Worm (Caenorhabditis elegans) whole organism, mixed stage, embryonic: Measurements from ENCODE around the gene K03H1.9.

Source experiments
- M03D4.4 ChIP-seq: sonication (generic microtip); optimal IDR thresholded peaks from 2 replicates; lab custom pipeline; 2017; ENCODE audit warnings: mild to moderate bottlenecking, missing genetic modification characterization, missing compliant biosample characterization
- blmp-1 ChIP-seq: fragments of 150-350 bp; optimal IDR thresholded peaks from 2 replicates; lab custom pipeline; 2014; ENCODE audit warnings: missing biosample characterization, missing genetic modification characterization
- ceh-39 ChIP-seq: fragments of 150-350 bp; optimal IDR thresholded peaks from 2 replicates; lab custom pipeline; 2014; ENCODE audit warnings: missing biosample characterization, missing genetic modification characterization
- ceh-83 ChIP-seq: fragments of 200-800 bp; sonication (Bioruptor generic); optimal IDR thresholded peaks from 2 replicates; lab custom pipeline; 2018; ENCODE audit warnings: mild to moderate bottlenecking, missing genetic modification characterization, missing compliant biosample characterization
- cnd-1 ChIP-seq: fragments of 200-800 bp; sonication (Bioruptor generic); optimal IDR thresholded peaks from 2 replicates; lab custom pipeline; 2018; ENCODE audit warnings: mild to moderate bottlenecking, missing genetic modification characterization, missing compliant biosample characterization
- drap-1 ChIP-seq: fragments of 200-800 bp; sonication (Bioruptor generic); optimal IDR thresholded peaks from 3 replicates; lab custom pipeline; 2018; ENCODE audit warnings: mild to moderate bottlenecking, missing genetic modification characterization, missing compliant biosample characterization
- elt-1 ChIP-seq: sonication (generic microtip); optimal IDR thresholded peaks from 2 replicates; lab custom pipeline; 2017; ENCODE audit warnings: missing genetic modification characterization, mild to moderate bottlenecking, missing compliant biosample characterization, antibody characterized with exemption, moderate library complexity, borderline replicate concordance; ENCODE audit not compliant: insufficient read depth
- elt-3 ChIP-seq: fragments of 150-350 bp; optimal IDR thresholded peaks from 2 replicates; lab custom pipeline; 2014; ENCODE audit warnings: missing biosample characterization, missing genetic modification characterization
- flh-1 ChIP-seq: fragments of 200-800 bp; sonication (Bioruptor generic); optimal IDR thresholded peaks from 2 replicates; lab custom pipeline; 2018; ENCODE audit warnings: mild to moderate bottlenecking, missing genetic modification characterization, moderate library complexity, missing compliant biosample characterization
- ham-2 ChIP-seq: fragments of 200-800 bp; sonication (Bioruptor generic); optimal IDR thresholded peaks from 2 replicates; lab custom pipeline; 2018; ENCODE audit warnings: mild to moderate bottlenecking, missing genetic modification characterization, missing compliant biosample characterization
- hlh-1 ChIP-seq: fragments of 150-350 bp; optimal IDR thresholded peaks from 2 replicates; lab custom pipeline; 2014; ENCODE audit warnings: missing biosample characterization, missing genetic modification reagents, missing genetic modification characterization
- lin-13 ChIP-seq: fragments of 150-350 bp; optimal IDR thresholded peaks from 2 replicates; lab custom pipeline; 2014; ENCODE audit warnings: missing biosample characterization, missing genetic modification characterization
- lsy-2 ChIP-seq: fragments of 150-350 bp; optimal IDR thresholded peaks from 2 replicates; lab custom pipeline; 2014; ENCODE audit warnings: missing biosample characterization, missing genetic modification characterization
- mls-2 ChIP-seq: sonication (generic microtip); optimal IDR thresholded peaks from 2 replicates; lab custom pipeline; 2016; ENCODE audit warnings: mild to moderate bottlenecking, missing genetic modification characterization, moderate library complexity, missing compliant biosample characterization
- nhr-12 ChIP-seq: fragments of 150-350 bp; optimal IDR thresholded peaks from 2 replicates; lab custom pipeline; 2014; ENCODE audit warnings: missing biosample characterization, missing genetic modification characterization
- nhr-2 ChIP-seq: fragments of 150-350 bp; optimal IDR thresholded peaks from 2 replicates; lab custom pipeline; 2014; ENCODE audit warnings: missing biosample characterization, missing genetic modification characterization
- nhr-237 ChIP-seq: fragments of 150-350 bp; optimal IDR thresholded peaks from 2 replicates; lab custom pipeline; 2014; ENCODE audit warnings: missing biosample characterization, missing genetic modification characterization
- nhr-28 ChIP-seq: fragments of 150-350 bp; optimal IDR thresholded peaks from 2 replicates; lab custom pipeline; 2014; ENCODE audit warnings: missing biosample characterization, missing genetic modification characterization
- nhr-76 ChIP-seq: sonication (generic microtip); optimal IDR thresholded peaks from 2 replicates; lab custom pipeline; 2017; ENCODE audit warnings: missing biosample characterization, missing genetic modification characterization
- pha-4 ChIP-seq: fragments of 150-350 bp; optimal IDR thresholded peaks from 2 replicates; lab custom pipeline; 2018; ENCODE audit warnings: missing biosample characterization, missing genetic modification reagents, missing genetic modification characterization
- sem-2 ChIP-seq: fragments of 200-800 bp; sonication (Bioruptor generic); optimal IDR thresholded peaks from 2 replicates; lab custom pipeline; 2018; ENCODE audit warnings: mild to moderate bottlenecking, missing genetic modification characterization, missing compliant biosample characterization
- snpc-4 ChIP-seq: fragments of 150-350 bp; optimal IDR thresholded peaks from 2 replicates; lab custom pipeline; 2014; ENCODE audit warnings: missing biosample characterization, missing genetic modification characterization
- tbx-8 ChIP-seq: fragments of 200-800 bp; sonication (Bioruptor generic); optimal IDR thresholded peaks from 2 replicates; lab custom pipeline; 2018; ENCODE audit warnings: mild to moderate bottlenecking, missing genetic modification characterization, moderate library complexity, missing compliant biosample characterization
- unc-120 ChIP-seq: sonication (generic microtip); optimal IDR thresholded peaks from 2 replicates; lab custom pipeline; 2017; ENCODE audit warnings: missing genetic modification characterization, missing compliant biosample characterization; ENCODE audit not compliant: poor library complexity, severe bottlenecking
- unc-39 ChIP-seq: fragments of 150-350 bp; optimal IDR thresholded peaks from 2 replicates; lab custom pipeline; 2014; ENCODE audit warnings: missing biosample characterization, missing genetic modification characterization
- unc-62 ChIP-seq: fragments of 150-350 bp; optimal IDR thresholded peaks from 2 replicates; lab custom pipeline; 2014; ENCODE audit warnings: missing biosample characterization, missing genetic modification reagents, missing genetic modification characterization
- zip-8 ChIP-seq: fragments of 150-350 bp; optimal IDR thresholded peaks from 2 replicates; lab custom pipeline; 2014; ENCODE audit warnings: missing biosample characterization, missing genetic modification characterization
- ztf-11 ChIP-seq: fragments of 150-350 bp; optimal IDR thresholded peaks from 2 replicates; lab custom pipeline; 2014; ENCODE audit warnings: missing biosample characterization, missing genetic modification characterization

The K03H1.9 gene

ce11 chrIII:9913722-9914121, 27.6 kb downstream of the K03H1.9 start, which contains the start of gene cbp-3:
Gene cbp-3 (plus strand): TSS chrIII:9913993.
- TF ChIP-seq drap-1 (GFP tag; lab: Kevin White, UChicago) = no peak
- no peak for TF ChIP-seq ceh-83 (GFP tag; lab: Kevin White, UChicago)
- no peak for TF ChIP-seq tbx-8 (GFP tag; lab: Kevin White, UChicago)
- no peak for TF ChIP-seq nhr-237 (tag; lab: Kevin White, UChicago)
- no peak for TF ChIP-seq ztf-11 (tag; lab: Kevin White, UChicago)
- no peak for TF ChIP-seq zip-8 (tag; lab: Kevin White, UChicago)
- TF ChIP-seq sem-2 (GFP tag; lab: Kevin White, UChicago) = no peak
- TF ChIP-seq unc-120 (tag; lab: Kevin White, UChicago) = no peak
- TF ChIP-seq nhr-12 (tag; lab: Kevin White, UChicago) = no peak
- no peak for TF ChIP-seq elt-1 (tag; lab: Kevin White, UChicago)
- TF ChIP-seq ham-2 = no peak
- TF ChIP-seq nhr-2 = no peak

- TF ChIP-seq blmp-1 (tag; lab: Kevin White, UChicago) = no peak
- TF ChIP-seq flh-1 (GFP tag; lab: Kevin White, UChicago) = no peak
- TF ChIP-seq snpc-4 = no peak
- no peak for TF ChIP-seq M03D4.4 (tag; lab: Kevin White, UChicago)
- TF ChIP-seq elt-3 (tag; lab: Kevin White, UChicago) = no peak
- TF ChIP-seq ztf-11 (tag; lab: Kevin White, UChicago) = no peak
- TF ChIP-seq drap-1 (GFP tag; lab: Kevin White, UChicago) = no peak
- no peak for TF ChIP-seq hlh-1 (tag; lab: Kevin White, UChicago)
- no peak for TF ChIP-seq ceh-83 (GFP tag; lab: Kevin White, UChicago)
- no peak for TF ChIP-seq mls-2
Observed at ce11 chrIII:9912998-9913397, 28.3 kb downstream of the K03H1.9 start.

ce11 chrIII:9912501-9912900, 28.8 kb downstream of the K03H1.9 start:
- no peak for TF ChIP-seq ztf-11 (tag; lab: Kevin White, UChicago)
- no peak for TF ChIP-seq ceh-39 (tag; lab: Kevin White, UChicago)
- TF ChIP-seq ham-2 = no peak
- no peak for TF ChIP-seq drap-1 (GFP tag; lab: Kevin White, UChicago)
- no peak for TF ChIP-seq zip-8 (tag; lab: Kevin White, UChicago)
- no peak for TF ChIP-seq snpc-4
- no peak for TF ChIP-seq lsy-2
- TF ChIP-seq hlh-1 (tag; lab: Kevin White, UChicago) = no peak
- TF ChIP-seq unc-39 = no peak
- TF ChIP-seq cnd-1 (tag; lab: Kevin White, UChicago) = no peak
- TF ChIP-seq pha-4 (tag; lab: Kevin White, UChicago) = no peak
- TF ChIP-seq blmp-1 (tag; lab: Kevin White, UChicago) = no peak
- TF ChIP-seq unc-120 (tag; lab: Kevin White, UChicago) = no peak
- TF ChIP-seq nhr-12 (tag; lab: Kevin White, UChicago) = no peak
- no peak for TF ChIP-seq elt-3 (tag; lab: Kevin White, UChicago)
- no peak for TF ChIP-seq elt-1 (tag; lab: Kevin White, UChicago)
- TF ChIP-seq M03D4.4 (tag; lab: Kevin White, UChicago) = no peak
- no peak for TF ChIP-seq mls-2

ce11 chrIII:9910608-9911479, 30.4 kb downstream of the K03H1.9 start, which contains the start of the genes cyld-1 and F40F12.9:
Gene cyld-1 (minus strand): TSS chrIII:9910658.
Gene F40F12.9 (plus strand): TSS chrIII:9911328.
- no peak for TF ChIP-seq unc-62
- TF ChIP-seq nhr-76 (tag; lab: Kevin White, UChicago) = no peak
- TF ChIP-seq ztf-11 (tag; lab: Kevin White, UChicago) = no peak
- no peak for TF ChIP-seq hlh-1 (tag; lab: Kevin White, UChicago)
- TF ChIP-seq snpc-4 = no peak
- TF ChIP-seq nhr-28 = no peak
- no peak for TF ChIP-seq ham-2
- no peak for TF ChIP-seq ceh-83 (GFP tag; lab: Kevin White, UChicago)
- TF ChIP-seq lin-13 (tag; lab: Kevin White, UChicago) = no peak
- no peak for TF ChIP-seq tbx-8 (GFP tag; lab: Kevin White, UChicago)
- no peak for TF ChIP-seq lsy-2
- no peak for TF ChIP-seq nhr-237 (tag; lab: Kevin White, UChicago)
- no peak for TF ChIP-seq blmp-1 (tag; lab: Kevin White, UChicago)
- TF ChIP-seq M03D4.4 (tag; lab: Kevin White, UChicago) = no peak
- no peak for TF ChIP-seq elt-3 (tag; lab: Kevin White, UChicago)
